Worm (Caenorhabditis elegans) whole organism, early embryonic: ENCODE measurements around the gene klp-18.

Experiments used
- ama-1 ChIP-seq: fragments of 150-350 bp; optimal IDR thresholded peaks from 2 replicates; lab custom pipeline; 2014
- ceh-13 ChIP-seq: fragments of 200-800 bp; sonication (Bioruptor generic); optimal IDR thresholded peaks from 2 replicates; lab custom pipeline; 2018; ENCODE audit warnings: mild to moderate bottlenecking, missing genetic modification characterization, missing compliant biosample characterization
- ceh-36 ChIP-seq: sonication (generic microtip); optimal IDR thresholded peaks from 2 replicates; lab custom pipeline; 2016; ENCODE audit warnings: missing genetic modification characterization, inconsistent platforms, missing compliant biosample characterization
- flt-1 ChIP-seq: fragments of 200-800 bp; sonication (Bioruptor generic); IDR thresholded peaks from 2 replicates; pipeline ENCODE4 v1.3.6; 2022; ENCODE audit warnings: missing genetic modification characterization, missing compliant biosample characterization
- sea-1 ChIP-seq: fragments of 200-800 bp; sonication (Bioruptor generic); conservative IDR thresholded peaks from 2 replicates; pipeline ENCODE4 v1.3.6; 2022; ENCODE audit warnings: missing genetic modification characterization, missing compliant biosample characterization
- tbx-37 ChIP-seq: fragments of 200-800 bp; sonication (Bioruptor generic); conservative IDR thresholded peaks from 2 replicates; pipeline ENCODE4 v1.3.6; 2022; ENCODE audit warnings: missing genetic modification reagents, missing genetic modification characterization, missing compliant biosample characterization
- tra-4 ChIP-seq: sonication (generic microtip); optimal IDR thresholded peaks from 2 replicates; lab custom pipeline; 2017; ENCODE audit warnings: missing genetic modification characterization, missing compliant biosample characterization

- no peak for TF ChIP-seq flt-1 (GFP tag; lab: Robert Waterston, UW)
- no peak for TF ChIP-seq ama-1
- no peak for TF ChIP-seq tbx-37 (GFP tag; lab: Robert Waterston, UW)
- no peak for TF ChIP-seq ceh-13 (GFP tag; lab: Kevin White, UChicago)
- TF ChIP-seq tra-4 (tag; lab: Kevin White, UChicago), result no peak
- no peak for TF ChIP-seq ceh-36 (tag; lab: Kevin White, UChicago)
- TF ChIP-seq sea-1 (GFP tag; lab: Robert Waterston, UW), result no peak
Observed at ce11 chrIV:7035823-7036222, 4.2 kb upstream of the klp-18 start, which contains the start of gene C06G3.3.
